Worm (Caenorhabditis elegans): ENCODE measurements around the gene T23B7.2.

DNA sequence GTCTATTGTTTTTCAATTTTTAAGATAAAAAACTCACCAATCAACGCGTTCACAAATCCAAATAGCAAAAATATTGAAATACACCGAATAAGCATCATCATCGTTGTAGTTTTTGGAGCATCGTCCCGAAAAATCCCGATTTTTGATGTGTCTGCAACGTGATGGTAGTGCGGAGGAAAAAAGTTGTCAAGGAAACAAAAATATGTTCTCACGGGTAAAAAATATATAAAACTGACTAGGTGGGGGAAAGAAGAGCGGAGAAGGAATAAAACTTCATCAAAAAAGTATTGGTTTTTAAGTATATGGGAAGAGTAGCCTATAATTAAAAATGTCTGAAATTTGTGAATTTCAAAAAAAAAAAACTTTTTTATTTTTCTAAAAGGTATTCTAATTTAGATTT is 30.1 kb downstream of the T23B7.2 start, which contains the start of gene rig-6:
- TF ChIP-seq snpc-4 (tag; optimal IDR thresholded peaks at IDR 0.05) (no peak), elt-3 (tag; optimal IDR thresholded peaks at IDR 0.05) (no peak), nhr-28 (tag; optimal IDR thresholded peaks at IDR 0.05) (no peak), sptf-1 (tag; optimal IDR thresholded peaks at IDR 0.05) (no peak), nhr-237 (tag; optimal IDR thresholded peaks at IDR 0.05) (no peak), nhr-76 (tag; optimal IDR thresholded peaks at IDR 0.05) (no peak), ceh-39 (tag; optimal IDR thresholded peaks at IDR 0.05) (no peak)

Data from whole organism, mixed stage, embryonic.